4 fruit fly cellular contexts compared by ENCODE assay signal in genomic region chr3L:3303087-3303526, dm6.
A peak's percentile ranks its signal among the peaks of the same experiment; 100 is the strongest.
TF ChIP-seq lines count a peak whose summit lies in the region.

CG14968 (minus strand) TSS chr3L:3303112.

TF ChIP-seq in whole organism, adult, 20 proteins besides CTCF, POLR2A, EP300 and RAD21 (continued from another document):
- TF ChIP-seq cnc (optimal IDR thresholded peaks at IDR 0.05; lab: Kevin White, UChicago), result no peak
- TF ChIP-seq bab1 (GFP tag; optimal IDR thresholded peaks at IDR 0.05; lab: Kevin White, UChicago), result peak; percentile 96

TF ChIP-seq in whole organism, embryonic, 481 proteins besides CTCF, POLR2A, EP300 and RAD21 (continued from another document and continues in another):
- peak; percentile 74 for TF ChIP-seq CG4707 (GFP tag; optimal IDR thresholded peaks at IDR 0.05; lab: Kevin White, UChicago)
- peak; percentile 86 for TF ChIP-seq Sox100B (GFP tag; optimal IDR thresholded peaks at IDR 0.05; lab: Kevin White, UChicago)
- TF ChIP-seq HmgZ (tag; optimal IDR thresholded peaks at IDR 0.05; lab: Kevin White, UChicago), result peak; percentile 93
- TF ChIP-seq gfzf (GFP tag; optimal IDR thresholded peaks at IDR 0.05; lab: Kevin White, UChicago), result peak; percentile 33
- TF ChIP-seq slou (GFP tag; optimal IDR thresholded peaks at IDR 0.05; lab: Kevin White, UChicago), result peak; percentile 83
- peak; percentile 37 for TF ChIP-seq pb (GFP tag; optimal IDR thresholded peaks at IDR 0.05; lab: Kevin White, UChicago)
- peak; percentile 94 for TF ChIP-seq CG6175 (GFP tag; IDR thresholded peaks at IDR 0.05; lab: Robert Waterston, UW)
- TF ChIP-seq Dll (GFP tag; IDR thresholded peaks at IDR 0.05; lab: Robert Waterston, UW; ENCODE audit: partially characterized antibody), result no peak
- peak; percentile 94 for TF ChIP-seq CG3281 (GFP tag; optimal IDR thresholded peaks at IDR 0.05; lab: Kevin White, UChicago)
- TF ChIP-seq CG2875 (GFP tag; optimal IDR thresholded peaks at IDR 0.05; lab: Kevin White, UChicago), result peak; percentile 72
- TF ChIP-seq CG11560 (tag; IDR thresholded peaks at IDR 0.05; lab: Robert Waterston, UW), result peak; percentile 76
- TF ChIP-seq cad (GFP tag; optimal IDR thresholded peaks at IDR 0.05; lab: Kevin White, UChicago), result no peak
- TF ChIP-seq CG14667 (GFP tag; IDR thresholded peaks at IDR 0.05; lab: Robert Waterston, UW), result peak; percentile 90
- peak; percentile 96 for TF ChIP-seq HLH3B (GFP tag; IDR thresholded peaks at IDR 0.05; lab: Robert Waterston, UW)
- peak; percentile 91 for TF ChIP-seq sisA (GFP tag; IDR thresholded peaks at IDR 0.05; lab: Robert Waterston, UW)
- TF ChIP-seq CG12155 (GFP tag; optimal IDR thresholded peaks at IDR 0.05; lab: Kevin White, UChicago), result peak; percentile 90
- no peak for TF ChIP-seq Hr39 (optimal IDR thresholded peaks at IDR 0.05; lab: Kevin White, UChicago)
- TF ChIP-seq odd (GFP tag; optimal IDR thresholded peaks at IDR 0.05; lab: Kevin White, UChicago), result peak; percentile 88
- peak; percentile 95 for TF ChIP-seq Aef1 (GFP tag; IDR thresholded peaks at IDR 0.05; lab: Robert Waterston, UW)
- peak; percentile 97 for TF ChIP-seq CG2678 (tag; optimal IDR thresholded peaks at IDR 0.05; lab: Kevin White, UChicago)
- TF ChIP-seq CG31441 (GFP tag; IDR thresholded peaks at IDR 0.05; lab: Robert Waterston, UW), result peak; percentile 93
- peak; percentile 91 for TF ChIP-seq Hr3 (GFP tag; optimal IDR thresholded peaks at IDR 0.05; lab: Kevin White, UChicago)
- TF ChIP-seq CG17361 (GFP tag; IDR thresholded peaks at IDR 0.05; lab: Robert Waterston, UW), result peak; percentile 92
- peak; percentile 75 for TF ChIP-seq CG3407 (GFP tag; optimal IDR thresholded peaks at IDR 0.05; lab: Kevin White, UChicago)
- peak; percentile 97 for TF ChIP-seq dysf (GFP tag; IDR thresholded peaks at IDR 0.05; lab: Robert Waterston, UW)
- no peak for TF ChIP-seq CG2116 (GFP tag; optimal IDR thresholded peaks at IDR 0.05; lab: Kevin White, UChicago)
- TF ChIP-seq cato (GFP tag; optimal IDR thresholded peaks at IDR 0.05; lab: Kevin White, UChicago; ENCODE audit: borderline replicate concordance), result peak; percentile 82
- TF ChIP-seq Xrp1 (GFP tag; IDR thresholded peaks at IDR 0.05; lab: Robert Waterston, UW), result peak; percentile 95
- TF ChIP-seq Fer2 (tag; optimal IDR thresholded peaks at IDR 0.05; lab: Kevin White, UChicago), result peak; percentile 89
- TF ChIP-seq CG12104 (GFP tag; optimal IDR thresholded peaks at IDR 0.05; lab: Kevin White, UChicago), result peak; percentile 95
- peak; percentile 96 for TF ChIP-seq lbe (GFP tag; optimal IDR thresholded peaks at IDR 0.05; lab: Kevin White, UChicago)
- TF ChIP-seq Asciz (GFP tag; optimal IDR thresholded peaks at IDR 0.05; lab: Kevin White, UChicago), result peak; percentile 88
- peak; percentile 96 for TF ChIP-seq CG13424 (tag; optimal IDR thresholded peaks at IDR 0.05; lab: Kevin White, UChicago)
- TF ChIP-seq otp (GFP tag; IDR thresholded peaks at IDR 0.05; lab: Robert Waterston, UW), result peak; percentile 93
- TF ChIP-seq Chrac-16 (GFP tag; optimal IDR thresholded peaks at IDR 0.05; lab: Kevin White, UChicago), result peak; percentile 91
- TF ChIP-seq ro (GFP tag; IDR thresholded peaks at IDR 0.05; lab: Robert Waterston, UW), result peak; percentile 86
- peak; percentile 91 for TF ChIP-seq peb (GFP tag; IDR thresholded peaks at IDR 0.05; lab: Robert Waterston, UW)
- peak; percentile 93 for TF ChIP-seq CG4424 (GFP tag; optimal IDR thresholded peaks at IDR 0.05; lab: Kevin White, UChicago)
- peak; percentile 62; the same call in 1 of the 3 replicates for TF ChIP-seq z (GFP tag; IDR thresholded peaks at IDR 0.05; lab: Robert Waterston, UW)
- TF ChIP-seq Abd-B (GFP tag; optimal IDR thresholded peaks at IDR 0.05; lab: Kevin White, UChicago), result peak; percentile 87
- no peak for TF ChIP-seq sc (optimal IDR thresholded peaks at IDR 0.05; lab: Kevin White, UChicago)
- TF ChIP-seq sc (GFP tag; optimal IDR thresholded peaks at IDR 0.05; lab: Kevin White, UChicago), result peak; percentile 81
- TF ChIP-seq Scr (GFP tag; IDR thresholded peaks at IDR 0.05; lab: Robert Waterston, UW; ENCODE audit: partially characterized antibody), result no peak

TF ChIP-seq in whole organism, prepupa, 60 proteins besides CTCF, POLR2A, EP300 and RAD21 (continued from another document):
- peak; percentile 83 for TF ChIP-seq dac (GFP tag; optimal IDR thresholded peaks at IDR 0.05; lab: Kevin White, UChicago)
- peak; percentile 89 for TF ChIP-seq CG31627 (GFP tag; optimal IDR thresholded peaks at IDR 0.05; lab: Kevin White, UChicago)
- TF ChIP-seq CG6792 (GFP tag; optimal IDR thresholded peaks at IDR 0.05; lab: Kevin White, UChicago), result peak; percentile 92
- TF ChIP-seq pdm3 (GFP tag; optimal IDR thresholded peaks at IDR 0.05; lab: Kevin White, UChicago), result peak; percentile 91
- peak; percentile 80 for TF ChIP-seq fd59A (GFP tag; optimal IDR thresholded peaks at IDR 0.05; lab: Kevin White, UChicago)
- peak; percentile 79 to 80 for TF ChIP-seq salr (GFP tag; optimal IDR thresholded peaks at IDR 0.05; lab: Kevin White, UChicago)
- peak; percentile 92 for TF ChIP-seq CG6854 (GFP tag; optimal IDR thresholded peaks at IDR 0.05; lab: Kevin White, UChicago)
- TF ChIP-seq Lpt (GFP tag; optimal IDR thresholded peaks at IDR 0.05; lab: Kevin White, UChicago), result peak; percentile 88
- peak; percentile 97 for TF ChIP-seq OdsH (GFP tag; optimal IDR thresholded peaks at IDR 0.05; lab: Kevin White, UChicago)
- TF ChIP-seq CG10631 (GFP tag; optimal IDR thresholded peaks at IDR 0.05; lab: Kevin White, UChicago), result peak; percentile 89
- TF ChIP-seq Hr38 (GFP tag; optimal IDR thresholded peaks at IDR 0.05; lab: Kevin White, UChicago), result no peak
- peak; percentile 96 for TF ChIP-seq cyc (GFP tag; optimal IDR thresholded peaks at IDR 0.05; lab: Kevin White, UChicago)
- peak; percentile 97 for TF ChIP-seq topi (GFP tag; optimal IDR thresholded peaks at IDR 0.05; lab: Kevin White, UChicago)
- peak; percentile 76 for TF ChIP-seq CG6808 (GFP tag; optimal IDR thresholded peaks at IDR 0.05; lab: Kevin White, UChicago)
- TF ChIP-seq dsx (GFP tag; optimal IDR thresholded peaks at IDR 0.05; lab: Kevin White, UChicago; ENCODE audit: poor library complexity, severe bottlenecking), result peak; percentile 91
- peak; percentile 84 for TF ChIP-seq Hr39 (GFP tag; optimal IDR thresholded peaks at IDR 0.05; lab: Kevin White, UChicago)
- TF ChIP-seq CG11294 (GFP tag; IDR thresholded peaks at IDR 0.05; lab: Robert Waterston, UW), result peak; percentile 94
- peak; percentile 79 to 89 for TF ChIP-seq ss (GFP tag; optimal IDR thresholded peaks at IDR 0.05; lab: Kevin White, UChicago)
- peak; percentile 98 for TF ChIP-seq Eip78C (GFP tag; lab: Kevin White, UChicago)
- TF ChIP-seq achi (GFP tag; optimal IDR thresholded peaks at IDR 0.05; lab: Kevin White, UChicago), result peak; percentile 95
- TF ChIP-seq CG4318 (GFP tag; optimal IDR thresholded peaks at IDR 0.05; lab: Kevin White, UChicago), result peak; percentile 89
- TF ChIP-seq CG3032 (tag; optimal IDR thresholded peaks at IDR 0.05; lab: Kevin White, UChicago), result peak; percentile 88
- TF ChIP-seq CG7368 (GFP tag; optimal IDR thresholded peaks at IDR 0.05; lab: Kevin White, UChicago), result peak; percentile 91
- TF ChIP-seq CG9139 (GFP tag; optimal IDR thresholded peaks at IDR 0.05; lab: Kevin White, UChicago), result peak; percentile 77
- TF ChIP-seq net (GFP tag; optimal IDR thresholded peaks at IDR 0.05; lab: Kevin White, UChicago), result peak; percentile 92
- peak; percentile 86 for TF ChIP-seq fd85E (GFP tag; optimal IDR thresholded peaks at IDR 0.05; lab: Kevin White, UChicago)
- TF ChIP-seq Sox102F (GFP tag; optimal IDR thresholded peaks at IDR 0.05; lab: Kevin White, UChicago), result peak; percentile 93
- peak; percentile 93 for TF ChIP-seq CG6276 (GFP tag; optimal IDR thresholded peaks at IDR 0.05; lab: Kevin White, UChicago)
- peak; percentile 96 for TF ChIP-seq CG8632 (GFP tag; optimal IDR thresholded peaks at IDR 0.05; lab: Kevin White, UChicago)
- TF ChIP-seq Eip75B (GFP tag; optimal IDR thresholded peaks at IDR 0.05; lab: Kevin White, UChicago), result peak; percentile 88
- TF ChIP-seq Gug (GFP tag; IDR thresholded peaks at IDR 0.05; lab: Robert Waterston, UW), result peak; percentile 95
- peak; percentile 99 for TF ChIP-seq CG6163 (GFP tag; IDR thresholded peaks at IDR 0.05; lab: Robert Waterston, UW)
- peak; percentile 67 for TF ChIP-seq CG1621 (tag; optimal IDR thresholded peaks at IDR 0.05; lab: Kevin White, UChicago)
- peak; percentile 93 for TF ChIP-seq CG11902 (GFP tag; optimal IDR thresholded peaks at IDR 0.05; lab: Kevin White, UChicago)
- peak; percentile 97 for TF ChIP-seq CG3919 (GFP tag; optimal IDR thresholded peaks at IDR 0.05; lab: Kevin White, UChicago)
- TF ChIP-seq fkh (GFP tag; optimal IDR thresholded peaks at IDR 0.05; lab: Kevin White, UChicago), result peak; percentile 31
- TF ChIP-seq Smox (GFP tag; optimal IDR thresholded peaks at IDR 0.05; lab: Kevin White, UChicago), result peak; percentile 95
- peak; percentile 96 for TF ChIP-seq svp (GFP tag; lab: Kevin White, UChicago)
- peak; percentile 89 for TF ChIP-seq Blimp-1 (GFP tag; optimal IDR thresholded peaks at IDR 0.05; lab: Kevin White, UChicago)
- peak; percentile 92 for TF ChIP-seq vri (GFP tag; optimal IDR thresholded peaks at IDR 0.05; lab: Kevin White, UChicago)
- peak; percentile 78 for TF ChIP-seq CG16779 (tag; optimal IDR thresholded peaks at IDR 0.05; lab: Kevin White, UChicago)

TF ChIP-seq in whole organism, wandering third instar larva, 38 proteins besides CTCF, POLR2A, EP300 and RAD21 (continued from another document):
- TF ChIP-seq lola (GFP tag; optimal IDR thresholded peaks at IDR 0.05; lab: Kevin White, UChicago) (no peak), Hr83 (GFP tag; optimal IDR thresholded peaks at IDR 0.05; lab: Kevin White, UChicago; ENCODE audit: poor library complexity, severe bottlenecking) (peak; percentile 83), Dfd (GFP tag; optimal IDR thresholded peaks at IDR 0.05; lab: Kevin White, UChicago) (no peak), Dif (GFP tag; optimal IDR thresholded peaks at IDR 0.05; lab: Kevin White, UChicago; ENCODE audit: partially characterized antibody) (no peak), dmrt93B (GFP tag; optimal IDR thresholded peaks at IDR 0.05; lab: Kevin White, UChicago) (peak; percentile 92), fru (GFP tag; optimal IDR thresholded peaks at IDR 0.05; lab: Kevin White, UChicago) (peak; percentile 92), rgr (GFP tag; optimal IDR thresholded peaks at IDR 0.05; lab: Kevin White, UChicago) (peak; percentile 98), OdsH (GFP tag; optimal IDR thresholded peaks at IDR 0.05; lab: Kevin White, UChicago) (peak; percentile 98), N (GFP tag; optimal IDR thresholded peaks at IDR 0.05; lab: Kevin White, UChicago) (no peak), Vsx2 (GFP tag; optimal IDR thresholded peaks at IDR 0.05; lab: Kevin White, UChicago; ENCODE audit: partially characterized antibody) (no peak), sv (GFP tag; optimal IDR thresholded peaks at IDR 0.05; lab: Kevin White, UChicago) (peak; percentile 91), jim (GFP tag; optimal IDR thresholded peaks at IDR 0.05; lab: Kevin White, UChicago) (no peak), CG9705 (GFP tag; optimal IDR thresholded peaks at IDR 0.05; lab: Kevin White, UChicago) (peak; percentile 86), woc (GFP tag; optimal IDR thresholded peaks at IDR 0.05; lab: Kevin White, UChicago) (peak; percentile 78), Hr78 (GFP tag; optimal IDR thresholded peaks at IDR 0.05; lab: Kevin White, UChicago) (no peak), br (GFP tag; optimal IDR thresholded peaks at IDR 0.05; lab: Kevin White, UChicago) (peak; percentile 90)
TF ChIP-seq in whole organism, wandering third instar larva: peak in this region for 27.
